Worm (Caenorhabditis elegans) whole organism, L2 larva: Measurements from ENCODE around the gene acr-12.

Experiments
- alr-1 ChIP-seq: fragments of 150-350 bp; optimal IDR thresholded peaks from 2 replicates; lab custom pipeline; 2014; ENCODE audit warnings: missing biosample characterization, missing genetic modification characterization
- blmp-1 ChIP-seq: sonication (generic microtip); optimal IDR thresholded peaks from 2 replicates; lab custom pipeline; 2017; ENCODE audit warnings: missing genetic modification characterization, mild to moderate bottlenecking, missing compliant biosample characterization, antibody characterized with exemption, moderate library complexity; ENCODE audit not compliant: insufficient read depth
- ceh-82 ChIP-seq: fragments of 150-350 bp; optimal IDR thresholded peaks from 2 replicates; lab custom pipeline; 2014; ENCODE audit warnings: missing biosample characterization, missing genetic modification characterization
- crh-2 ChIP-seq: sonication (generic microtip); optimal IDR thresholded peaks from 2 replicates; lab custom pipeline; 2017; ENCODE audit warnings: missing biosample characterization, missing genetic modification characterization
- elt-3 ChIP-seq: sonication (generic microtip); optimal IDR thresholded peaks from 2 replicates; lab custom pipeline; 2017; ENCODE audit warnings: missing biosample characterization, missing genetic modification characterization
- mdl-1 ChIP-seq, 2 experiments: fragments of 150-350 bp in 1 of 2; sonication (generic microtip) in 1 of 2; optimal IDR thresholded peaks; 2 replicates each; lab custom pipeline; 2017; ENCODE audit warnings: missing biosample characterization in 2 of 2, missing genetic modification characterization in 2 of 2
- nhr-11 ChIP-seq: fragments of 150-350 bp; optimal IDR thresholded peaks from 2 replicates; lab custom pipeline; 2014; ENCODE audit warnings: missing biosample characterization, missing genetic modification characterization
- nhr-12 ChIP-seq: fragments of 150-350 bp; optimal IDR thresholded peaks from 2 replicates; lab custom pipeline; 2014; ENCODE audit warnings: missing biosample characterization, missing genetic modification characterization
- nhr-129 ChIP-seq: fragments of 150-350 bp; optimal IDR thresholded peaks from 2 replicates; lab custom pipeline; 2014; ENCODE audit warnings: missing biosample characterization, missing genetic modification characterization
- skn-1 ChIP-seq: sonication (generic microtip); optimal IDR thresholded peaks from 2 replicates; lab custom pipeline; 2017; ENCODE audit warnings: missing biosample characterization, missing genetic modification characterization

DNA sequence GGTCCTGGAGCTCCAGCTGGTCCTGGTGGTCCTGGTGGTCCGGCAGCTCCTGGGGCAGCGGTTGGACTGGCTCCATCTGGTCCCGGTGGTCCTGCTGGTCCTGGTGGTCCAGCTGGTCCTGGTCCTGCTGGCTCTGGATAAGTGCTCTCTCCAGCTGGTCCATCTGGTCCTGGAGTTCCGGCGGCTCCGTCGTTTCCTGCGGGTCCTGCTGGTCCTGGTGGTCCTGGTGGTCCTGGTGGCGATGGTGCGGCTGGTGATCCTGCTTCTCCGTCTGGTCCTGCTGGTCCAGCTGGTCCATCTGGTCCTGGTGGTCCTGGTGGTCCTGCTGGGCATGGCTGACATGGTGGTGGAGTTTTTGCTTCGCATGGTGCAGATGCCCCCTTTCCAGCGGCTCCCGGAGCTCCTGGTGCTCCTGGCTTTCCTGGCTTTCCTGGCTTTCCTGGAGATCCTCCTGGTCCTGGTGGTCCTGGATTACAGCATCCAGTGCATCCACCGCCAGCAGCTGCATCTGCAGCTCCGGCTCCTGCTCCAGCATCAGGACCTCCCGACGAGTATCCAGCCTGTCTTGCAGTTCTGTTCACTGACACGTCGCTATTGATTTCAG is 22.3 kb upstream of the acr-12 start:
- TF ChIP-seq mdl-1 (tag; optimal IDR thresholded peaks at IDR 0.05; lab: Kevin White, UChicago) = no peak
- no peak for TF ChIP-seq nhr-11 (tag; lab: Kevin White, UChicago)
- no peak for TF ChIP-seq blmp-1 (tag; lab: Kevin White, UChicago)
- TF ChIP-seq ceh-82 (tag; lab: Kevin White, UChicago) = no peak
- TF ChIP-seq elt-3 (tag; lab: Kevin White, UChicago) = no peak
- no peak for TF ChIP-seq crh-2 (tag; lab: Kevin White, UChicago)
- TF ChIP-seq nhr-129 = no peak
- TF ChIP-seq nhr-12 (tag; lab: Kevin White, UChicago) = no peak
- no peak for TF ChIP-seq alr-1 (tag; lab: Kevin White, UChicago)
- TF ChIP-seq skn-1 = no peak
